Fruit fly (Drosophila melanogaster): ENCODE measurements around the gene Spn28F.

Spn28F gene

dm6 chr2L:8213987-8214386, 27.6 kb downstream of the Spn28F start, which contains the start of gene CG8353:
CG8353 (plus strand) TSS chr2L:8214045.
- TF ChIP-seq br (GFP tag; optimal IDR thresholded peaks at IDR 0.05) (no peak), Rel (GFP tag; optimal IDR thresholded peaks at IDR 0.05) (no peak), Rel (tag; optimal IDR thresholded peaks at IDR 0.05) (peak; percentile 68), Mio (GFP tag; optimal IDR thresholded peaks at IDR 0.05) (no peak), GATAd (GFP tag; optimal IDR thresholded peaks at IDR 0.05) (no peak), OdsH (GFP tag; optimal IDR thresholded peaks at IDR 0.05) (no peak), Abd-B (GFP tag; optimal IDR thresholded peaks at IDR 0.05) (no peak), Dfd (GFP tag; optimal IDR thresholded peaks at IDR 0.05) (no peak), CG9705 (GFP tag; optimal IDR thresholded peaks at IDR 0.05) (no peak), Hnf4 (GFP tag; optimal IDR thresholded peaks at IDR 0.05) (no peak), ey (GFP tag; optimal IDR thresholded peaks at IDR 0.05) (no peak), Hr78 (GFP tag; optimal IDR thresholded peaks at IDR 0.05) (no peak), Dif (GFP tag; optimal IDR thresholded peaks at IDR 0.05; ENCODE audit: partially characterized antibody) (peak; percentile 22), rgr (GFP tag; optimal IDR thresholded peaks at IDR 0.05) (no peak), dmrt93B (GFP tag; optimal IDR thresholded peaks at IDR 0.05) (no peak)

- no peak for TF ChIP-seq Abd-B (GFP tag; optimal IDR thresholded peaks at IDR 0.05)
- peak; percentile 100 for TF ChIP-seq br (GFP tag; optimal IDR thresholded peaks at IDR 0.05)
- peak; percentile 99 for TF ChIP-seq CG9705 (GFP tag; optimal IDR thresholded peaks at IDR 0.05)
- TF ChIP-seq sage (GFP tag; optimal IDR thresholded peaks at IDR 0.05), result peak; percentile 99
- TF ChIP-seq foxo (GFP tag; optimal IDR thresholded peaks at IDR 0.05), result peak; percentile 98 to 100
- TF ChIP-seq pan (optimal IDR thresholded peaks at IDR 0.05), result no peak
- TF ChIP-seq HLH106 (tag; optimal IDR thresholded peaks at IDR 0.05), result peak; percentile 99
- peak; percentile 98 for TF ChIP-seq psq (GFP tag; optimal IDR thresholded peaks at IDR 0.05)
- TF ChIP-seq h (GFP tag; optimal IDR thresholded peaks at IDR 0.05), result peak; percentile 100
- TF ChIP-seq N (GFP tag; optimal IDR thresholded peaks at IDR 0.05), result no peak
- TF ChIP-seq OdsH (GFP tag; optimal IDR thresholded peaks at IDR 0.05), result peak; percentile 100
- peak; percentile 97 for TF ChIP-seq dsf (GFP tag; optimal IDR thresholded peaks at IDR 0.05; ENCODE audit: borderline replicate concordance)
- TF ChIP-seq ey (GFP tag; optimal IDR thresholded peaks at IDR 0.05), result peak; percentile 99
- TF ChIP-seq Hnf4 (GFP tag; optimal IDR thresholded peaks at IDR 0.05), result peak; percentile 100
- TF ChIP-seq CG32264 (GFP tag; optimal IDR thresholded peaks at IDR 0.05), result peak; percentile 99
- TF ChIP-seq Rel (GFP tag; optimal IDR thresholded peaks at IDR 0.05), result peak; percentile 97
- TF ChIP-seq Rel (tag; optimal IDR thresholded peaks at IDR 0.05), result peak; percentile 92
- TF ChIP-seq Dif (GFP tag; optimal IDR thresholded peaks at IDR 0.05; ENCODE audit: partially characterized antibody), result no peak
- TF ChIP-seq Hr83 (GFP tag; optimal IDR thresholded peaks at IDR 0.05; ENCODE audit: poor library complexity, severe bottlenecking), result peak; percentile 99
- peak; percentile 99 for TF ChIP-seq Jra (GFP tag; optimal IDR thresholded peaks at IDR 0.05)
- TF ChIP-seq CrebA (GFP tag; optimal IDR thresholded peaks at IDR 0.05; ENCODE audit: borderline replicate concordance), result no peak
- peak; percentile 98 for TF ChIP-seq dmrt93B (GFP tag; optimal IDR thresholded peaks at IDR 0.05)
- TF ChIP-seq woc (GFP tag; optimal IDR thresholded peaks at IDR 0.05), result peak; percentile 99
- peak; percentile 99 for TF ChIP-seq fru (GFP tag; optimal IDR thresholded peaks at IDR 0.05)
- TF ChIP-seq brk (GFP tag; optimal IDR thresholded peaks at IDR 0.05), result peak; percentile 99
- peak; percentile 99 for TF ChIP-seq Sp1 (GFP tag; optimal IDR thresholded peaks at IDR 0.05)
- TF ChIP-seq Mio (GFP tag; optimal IDR thresholded peaks at IDR 0.05), result peak; percentile 95
- peak; percentile 98 for TF ChIP-seq GATAd (GFP tag; optimal IDR thresholded peaks at IDR 0.05)
- TF ChIP-seq rgr (GFP tag; optimal IDR thresholded peaks at IDR 0.05), result peak; percentile 100
- no peak for TF ChIP-seq Dfd (GFP tag; optimal IDR thresholded peaks at IDR 0.05)
- no peak for TF ChIP-seq Vsx2 (GFP tag; optimal IDR thresholded peaks at IDR 0.05; ENCODE audit: partially characterized antibody)
- TF ChIP-seq Hr78 (GFP tag; optimal IDR thresholded peaks at IDR 0.05), result no peak
- TF ChIP-seq sv (GFP tag; optimal IDR thresholded peaks at IDR 0.05), result peak; percentile 99
- peak; percentile 79 for TF ChIP-seq jim (GFP tag; optimal IDR thresholded peaks at IDR 0.05)
- peak; percentile 99 for TF ChIP-seq tai (GFP tag; optimal IDR thresholded peaks at IDR 0.05)
Measured at dm6 chr2L:8212666-8213270, 28.8 kb downstream of the Spn28F start, which contains the start of the genes CG8372 and CG8360. CG8372 (minus strand) TSS chr2L:8212902. CG8360 (plus strand) TSS chr2L:8212959.

- TF ChIP-seq HLH106 (tag; optimal IDR thresholded peaks at IDR 0.05), result peak; percentile 68
- TF ChIP-seq CrebA (GFP tag; optimal IDR thresholded peaks at IDR 0.05; ENCODE audit: borderline replicate concordance), result no peak
- TF ChIP-seq Sp1 (GFP tag; optimal IDR thresholded peaks at IDR 0.05), result peak; percentile 60
- TF ChIP-seq dmrt93B (GFP tag; optimal IDR thresholded peaks at IDR 0.05), result peak; percentile 32
- TF ChIP-seq dl (GFP tag; optimal IDR thresholded peaks at IDR 0.05; ENCODE audit: insufficient read depth in 1 of 2, partially characterized antibody in 2 of 2), result no peak
- no peak for TF ChIP-seq Mio (GFP tag; optimal IDR thresholded peaks at IDR 0.05)
- peak; percentile 61 for TF ChIP-seq GATAd (GFP tag; optimal IDR thresholded peaks at IDR 0.05)
- no peak for TF ChIP-seq lola (GFP tag; optimal IDR thresholded peaks at IDR 0.05)
- no peak for TF ChIP-seq pan (optimal IDR thresholded peaks at IDR 0.05)
- TF ChIP-seq CG32264 (GFP tag; optimal IDR thresholded peaks at IDR 0.05), result peak; percentile 34
- peak; percentile 78 for TF ChIP-seq fru (GFP tag; optimal IDR thresholded peaks at IDR 0.05)
- no peak for TF ChIP-seq Abd-B (GFP tag; optimal IDR thresholded peaks at IDR 0.05)
- peak; percentile 72 for TF ChIP-seq rgr (GFP tag; optimal IDR thresholded peaks at IDR 0.05)
- TF ChIP-seq Myc (optimal IDR thresholded peaks at IDR 0.05), result no peak
- peak; percentile 84 for TF ChIP-seq brk (GFP tag; optimal IDR thresholded peaks at IDR 0.05)
- peak; percentile 80 for TF ChIP-seq br (GFP tag; optimal IDR thresholded peaks at IDR 0.05)
- no peak for TF ChIP-seq Hr78 (GFP tag; optimal IDR thresholded peaks at IDR 0.05)
- no peak for TF ChIP-seq usp (GFP tag; optimal IDR thresholded peaks at IDR 0.05)
- no peak for TF ChIP-seq Hr83 (GFP tag; optimal IDR thresholded peaks at IDR 0.05; ENCODE audit: poor library complexity, severe bottlenecking)
- peak; percentile 73 for TF ChIP-seq woc (GFP tag; optimal IDR thresholded peaks at IDR 0.05)
- no peak for TF ChIP-seq Vsx2 (GFP tag; optimal IDR thresholded peaks at IDR 0.05; ENCODE audit: partially characterized antibody)
- TF ChIP-seq h (GFP tag; optimal IDR thresholded peaks at IDR 0.05), result peak; percentile 83
- peak; percentile 90 for TF ChIP-seq Jra (GFP tag; optimal IDR thresholded peaks at IDR 0.05)
- TF ChIP-seq dsf (GFP tag; optimal IDR thresholded peaks at IDR 0.05; ENCODE audit: borderline replicate concordance), result peak; percentile 81
- TF ChIP-seq sage (GFP tag; optimal IDR thresholded peaks at IDR 0.05), result peak; percentile 48
- peak; percentile 38 for TF ChIP-seq CG9705 (GFP tag; optimal IDR thresholded peaks at IDR 0.05)
- TF ChIP-seq OdsH (GFP tag; optimal IDR thresholded peaks at IDR 0.05), result peak; percentile 60
- TF ChIP-seq Dif (GFP tag; optimal IDR thresholded peaks at IDR 0.05; ENCODE audit: partially characterized antibody), result no peak
- TF ChIP-seq ey (GFP tag; optimal IDR thresholded peaks at IDR 0.05), result peak; percentile 51
- no peak for TF ChIP-seq Dfd (GFP tag; optimal IDR thresholded peaks at IDR 0.05)
- TF ChIP-seq jim (GFP tag; optimal IDR thresholded peaks at IDR 0.05), result no peak
Measured at dm6 chr2L:8211070-8211469, 30.5 kb downstream of the Spn28F start, which contains the start of gene Ssb-c31a. Ssb-c31a (plus strand) TSS chr2L:8211347.
